Worm (Caenorhabditis elegans) whole organism, L4 larva: ENCODE data around the gene K11H12.5.
A peak's percentile ranks its signal among the peaks of the same experiment; 100 is the strongest.

Source experiments
- D1046.2 ChIP-seq: fragments of 200-800 bp; sonication (Bioruptor generic); IDR thresholded peaks from 2 replicates; pipeline ENCODE4 v1.3.6; 2022; ENCODE audit warnings: missing genetic modification characterization, missing compliant biosample characterization
- F10B5.3 ChIP-seq: sonication (generic microtip); optimal IDR thresholded peaks from 2 replicates; lab custom pipeline; 2016; ENCODE audit warnings: mild to moderate bottlenecking, missing genetic modification characterization, missing compliant biosample characterization
- F26F4.8 ChIP-seq: fragments of 200-800 bp; sonication (Bioruptor generic); conservative IDR thresholded peaks from 2 replicates; pipeline ENCODE4 v1.3.6; 2022; ENCODE audit warnings: missing genetic modification characterization, missing compliant biosample characterization
- F37D6.2 ChIP-seq: sonication (generic microtip); optimal IDR thresholded peaks from 2 replicates; lab custom pipeline; 2016; ENCODE audit warnings: mild to moderate bottlenecking, missing genetic modification characterization, missing compliant biosample characterization
- F44E2.7 ChIP-seq: fragments of 200-800 bp; sonication (Bioruptor generic); IDR thresholded peaks from 2 replicates; pipeline ENCODE4 v2.1.2; 2022; ENCODE audit warnings: missing genetic modification characterization, missing compliant biosample characterization
- F49E8.2 ChIP-seq: sonication (generic microtip); optimal IDR thresholded peaks from 2 replicates; lab custom pipeline; 2016; ENCODE audit warnings: missing compliant biosample characterization, mild to moderate bottlenecking, missing genetic modification characterization, borderline replicate concordance
- T26A8.4 ChIP-seq: fragments of 200-800 bp; sonication (Bioruptor generic); IDR thresholded peaks from 2 replicates; pipeline ENCODE4 v1.3.6; 2022; ENCODE audit warnings: missing genetic modification characterization, missing compliant biosample characterization
- Y75B8A.6 ChIP-seq: fragments of 200-800 bp; sonication (Bioruptor generic); IDR thresholded peaks from 2 replicates; pipeline ENCODE4 v1.3.6; 2022; ENCODE audit warnings: missing genetic modification reagents, missing genetic modification characterization, missing compliant biosample characterization
- ZK337.2 ChIP-seq: fragments of 200-800 bp; sonication (Bioruptor generic); IDR thresholded peaks from 2 replicates; pipeline ENCODE4 v1.3.6; 2022; ENCODE audit warnings: missing genetic modification reagents, missing genetic modification characterization, missing compliant biosample characterization
- aha-1 ChIP-seq: fragments of 150-350 bp; peaks from one replicate; lab custom pipeline; 2014; ENCODE audit warnings: missing biosample characterization, missing genetic modification characterization
- ama-1 ChIP-seq: fragments of 150-350 bp; optimal IDR thresholded peaks from 2 replicates; lab custom pipeline; 2014; ENCODE audit warnings: inconsistent platforms, mixed read lengths
- arid-1 ChIP-seq: fragments of 200-800 bp; sonication (Bioruptor generic); conservative IDR thresholded peaks from 2 replicates; pipeline ENCODE4 v1.3.6; 2022; ENCODE audit warnings: missing genetic modification reagents, missing genetic modification characterization, missing compliant biosample characterization
- ceh-32 ChIP-seq: sonication (generic microtip); optimal IDR thresholded peaks from 2 replicates; lab custom pipeline; 2016; ENCODE audit warnings: mild to moderate bottlenecking, missing genetic modification characterization, missing compliant biosample characterization; ENCODE audit not compliant: poor library complexity
- ceh-82 ChIP-seq: sonication (generic microtip); optimal IDR thresholded peaks from 2 replicates; lab custom pipeline; 2017; ENCODE audit warnings: missing biosample characterization, missing genetic modification characterization
- ctbp-1 ChIP-seq: fragments of 200-800 bp; sonication (Bioruptor generic); IDR thresholded peaks from 2 replicates; pipeline ENCODE4 v1.3.6; 2022; ENCODE audit warnings: missing genetic modification reagents, missing genetic modification characterization, missing compliant biosample characterization
- daf-12 ChIP-seq: fragments of 150-350 bp; optimal IDR thresholded peaks from 2 replicates; lab custom pipeline; 2014; ENCODE audit warnings: missing biosample characterization, missing genetic modification reagents, missing genetic modification characterization
- daf-16 ChIP-seq, 3 experiments: sonication (generic microtip); optimal IDR thresholded peaks; 2 replicates each; lab custom pipeline; 2016 to 2017; ENCODE audit warnings: missing genetic modification characterization in 3 of 3, missing genetic modification reagents in 3 of 3, mild to moderate bottlenecking in 2 of 3, missing compliant biosample characterization in 2 of 3, missing biosample characterization in 1 of 3, moderate library complexity in 1 of 3
- dmd-6 ChIP-seq: fragments of 200-800 bp; sonication (Bioruptor generic); IDR thresholded peaks from 2 replicates; pipeline ENCODE4 v1.3.6; 2022; ENCODE audit warnings: missing genetic modification reagents, missing genetic modification characterization, missing compliant biosample characterization
- dmd-8 ChIP-seq: fragments of 200-800 bp; sonication (Bioruptor generic); IDR thresholded peaks from 2 replicates; pipeline ENCODE4 v1.3.6; 2022; ENCODE audit warnings: missing genetic modification characterization, missing compliant biosample characterization
- duxl-1 ChIP-seq: sonication (generic microtip); optimal IDR thresholded peaks from 2 replicates; lab custom pipeline; 2016; ENCODE audit warnings: mild to moderate bottlenecking, missing genetic modification characterization, moderate library complexity, missing compliant biosample characterization; ENCODE audit not compliant: poor library complexity
- dve-1 ChIP-seq: sonication (generic microtip); optimal IDR thresholded peaks from 2 replicates; lab custom pipeline; 2017; ENCODE audit warnings: antibody characterized with exemption, mild to moderate bottlenecking, missing genetic modification characterization, missing compliant biosample characterization; ENCODE audit not compliant: insufficient read depth
- fkh-10 ChIP-seq: fragments of 150-350 bp; optimal IDR thresholded peaks from 2 replicates; lab custom pipeline; 2014; ENCODE audit warnings: missing biosample characterization, missing genetic modification reagents, missing genetic modification characterization
- hif-1 ChIP-seq, 2 experiments: sonication (generic microtip); optimal IDR thresholded peaks; 2 replicates each; lab custom pipeline; 2016 to 2017; ENCODE audit warnings: missing compliant biosample characterization in 2 of 2, missing genetic modification characterization in 2 of 2, missing genetic modification reagents in 2 of 2, missing genotype in 2 of 2, mild to moderate bottlenecking in 1 of 2
- jun-1 ChIP-seq: fragments of 150-350 bp; optimal IDR thresholded peaks from 2 replicates; lab custom pipeline; 2014; ENCODE audit warnings: missing biosample characterization, missing genetic modification reagents, missing genetic modification characterization
- lin-15B ChIP-seq: fragments of 150-350 bp; sonication (generic microtip); optimal IDR thresholded peaks from 3 replicates; lab custom pipeline; 2014; ENCODE audit warnings: missing biosample characterization, missing genetic modification characterization
- lin-29 ChIP-seq: fragments of 200-800 bp; sonication (Bioruptor generic); IDR thresholded peaks from 2 replicates; pipeline ENCODE4 v1.3.6; 2022; ENCODE audit warnings: missing genetic modification reagents, missing genetic modification characterization, missing compliant biosample characterization
- lin-39 ChIP-seq: fragments of 150-350 bp; optimal IDR thresholded peaks from 2 replicates; lab custom pipeline; 2014; ENCODE audit warnings: missing biosample characterization, missing genetic modification reagents, missing genetic modification characterization
- lir-3 ChIP-seq: sonication (generic microtip); optimal IDR thresholded peaks from 2 replicates; lab custom pipeline; 2016; ENCODE audit warnings: mild to moderate bottlenecking, missing genetic modification characterization, missing compliant biosample characterization
- lsy-2 ChIP-seq, 2 experiments: fragments of 150-350 bp in 1 of 2; sonication (generic microtip) in 1 of 2; optimal IDR thresholded peaks; 2 replicates each; lab custom pipeline; 2014 to 2017; ENCODE audit warnings: missing biosample characterization in 2 of 2, missing genetic modification characterization in 2 of 2
- mes-2 ChIP-seq: sonication (generic microtip); optimal IDR thresholded peaks from 2 replicates; lab custom pipeline; 2016; ENCODE audit warnings: missing genotype, mild to moderate bottlenecking, missing genetic modification characterization, missing compliant biosample characterization; ENCODE audit not compliant: poor library complexity, severe bottlenecking
- nhr-10 ChIP-seq: fragments of 150-350 bp; optimal IDR thresholded peaks from 2 replicates; lab custom pipeline; 2014; ENCODE audit warnings: missing biosample characterization, missing genetic modification characterization
- nhr-102 ChIP-seq: sonication (generic microtip); optimal IDR thresholded peaks from 2 replicates; lab custom pipeline; 2016; ENCODE audit warnings: mild to moderate bottlenecking, missing genetic modification characterization, moderate library complexity, missing compliant biosample characterization
- nhr-237 ChIP-seq: sonication (generic microtip); optimal IDR thresholded peaks from 2 replicates; lab custom pipeline; 2017; ENCODE audit warnings: missing biosample characterization, missing genetic modification characterization
- nhr-28 ChIP-seq: fragments of 150-350 bp; optimal IDR thresholded peaks from 2 replicates; lab custom pipeline; 2014; ENCODE audit warnings: missing biosample characterization, missing genetic modification characterization
- nhr-41 ChIP-seq: fragments of 200-800 bp; sonication (Bioruptor generic); IDR thresholded peaks from 2 replicates; pipeline ENCODE4 v1.3.6; 2022; ENCODE audit warnings: missing genetic modification reagents, missing genetic modification characterization, missing compliant biosample characterization
- php-3 ChIP-seq: fragments of 200-800 bp; sonication (Bioruptor generic); IDR thresholded peaks from 2 replicates; pipeline ENCODE4 v1.3.6; 2022; ENCODE audit warnings: missing genetic modification reagents, missing genetic modification characterization, missing compliant biosample characterization
- pqm-1 ChIP-seq: sonication (generic microtip); optimal IDR thresholded peaks from 2 replicates; lab custom pipeline; 2017; ENCODE audit warnings: missing biosample characterization, missing genetic modification characterization
- snpc-1.2 ChIP-seq: fragments of 200-800 bp; sonication (Bioruptor generic); IDR thresholded peaks from 2 replicates; pipeline ENCODE4 v1.3.6; 2022; ENCODE audit warnings: missing genetic modification reagents, missing genetic modification characterization, missing compliant biosample characterization
- snpc-4 ChIP-seq: fragments of 150-350 bp; optimal IDR thresholded peaks from 2 replicates; lab custom pipeline; 2014; ENCODE audit warnings: missing biosample characterization, missing genetic modification characterization
- spr-1 ChIP-seq: sonication (generic microtip); optimal IDR thresholded peaks from 2 replicates; lab custom pipeline; 2016; ENCODE audit warnings: mild to moderate bottlenecking, missing genetic modification characterization, missing compliant biosample characterization
- unc-39 ChIP-seq: sonication (generic microtip); optimal IDR thresholded peaks from 2 replicates; lab custom pipeline; 2017; ENCODE audit warnings: missing biosample characterization, missing genetic modification characterization
- unc-62 ChIP-seq, 3 experiments: fragments of 150-350 bp in 1 of 3; sonication (generic microtip); optimal IDR thresholded peaks in 2 of 3; peaks in 1 of 3; 1 replicate in 1 of 3; 2 replicates in 2 of 3; lab custom pipeline; 2014 to 2017; ENCODE audit warnings: missing biosample characterization in 3 of 3, missing genetic modification characterization in 3 of 3, missing genetic modification reagents in 3 of 3, missing genotype in 1 of 3
- zfp-2 ChIP-seq: sonication (generic microtip); optimal IDR thresholded peaks from 2 replicates; lab custom pipeline; 2016; ENCODE audit warnings: mild to moderate bottlenecking, missing genetic modification characterization, missing compliant biosample characterization
- zip-2 ChIP-seq: fragments of 150-350 bp; optimal IDR thresholded peaks from 2 replicates; lab custom pipeline; 2014; ENCODE audit warnings: missing biosample characterization, missing genetic modification characterization
- ztf-11 ChIP-seq: fragments of 150-350 bp; optimal IDR thresholded peaks from 2 replicates; lab custom pipeline; 2014; ENCODE audit warnings: missing biosample characterization, missing genetic modification characterization

K11H12.5 gene

ce11 chrIV:675471-676159, 765 bp upstream of the K11H12.5 start, which contains the start of the genes K11H12.4 and K11H12.10:
TSS of gene K11H12.4 (minus strand) at chrIV:675883.
TSS of gene K11H12.10 (plus strand) at chrIV:676075.
- TF ChIP-seq daf-16 (GFP tag; optimal IDR thresholded peaks at IDR 0.05; lab: Kevin White, UChicago) (no peak), daf-16 (tag; optimal IDR thresholded peaks at IDR 0.05; lab: Kevin White, UChicago) (peak; percentile 16), snpc-1.2 (GFP tag; lab: Robert Waterston, UW) (no peak), lir-3 (tag; lab: Kevin White, UChicago) (no peak), nhr-28 (tag; lab: Kevin White, UChicago) (peak; percentile 37), mes-2 (tag; lab: Kevin White, UChicago) (no peak), php-3 (GFP tag; lab: Robert Waterston, UW) (no peak), duxl-1 (no peak), lin-29 (GFP tag; lab: Robert Waterston, UW) (no peak), lin-39 (tag; lab: Kevin White, UChicago) (no peak), dmd-8 (GFP tag; lab: Robert Waterston, UW) (no peak), D1046.2 (no peak), dmd-6 (GFP tag; lab: Robert Waterston, UW) (peak; percentile 69), aha-1 (tag; lab: Kevin White, UChicago) (no peak), pqm-1 (tag; lab: Kevin White, UChicago) (peak; percentile 45), unc-62 (GFP tag; optimal IDR thresholded peaks at IDR 0.05 in 1 of 2; lab: Kevin White, UChicago) (peak in 1 of 2 experiments; percentile 92), unc-62 (tag; optimal IDR thresholded peaks at IDR 0.05; lab: Kevin White, UChicago) (no peak), F44E2.7 (GFP tag; lab: Robert Waterston, UW) (no peak), dve-1 (no peak)
- TF ChIP-seq, all 104 proteins: peak for 5

DNA sequence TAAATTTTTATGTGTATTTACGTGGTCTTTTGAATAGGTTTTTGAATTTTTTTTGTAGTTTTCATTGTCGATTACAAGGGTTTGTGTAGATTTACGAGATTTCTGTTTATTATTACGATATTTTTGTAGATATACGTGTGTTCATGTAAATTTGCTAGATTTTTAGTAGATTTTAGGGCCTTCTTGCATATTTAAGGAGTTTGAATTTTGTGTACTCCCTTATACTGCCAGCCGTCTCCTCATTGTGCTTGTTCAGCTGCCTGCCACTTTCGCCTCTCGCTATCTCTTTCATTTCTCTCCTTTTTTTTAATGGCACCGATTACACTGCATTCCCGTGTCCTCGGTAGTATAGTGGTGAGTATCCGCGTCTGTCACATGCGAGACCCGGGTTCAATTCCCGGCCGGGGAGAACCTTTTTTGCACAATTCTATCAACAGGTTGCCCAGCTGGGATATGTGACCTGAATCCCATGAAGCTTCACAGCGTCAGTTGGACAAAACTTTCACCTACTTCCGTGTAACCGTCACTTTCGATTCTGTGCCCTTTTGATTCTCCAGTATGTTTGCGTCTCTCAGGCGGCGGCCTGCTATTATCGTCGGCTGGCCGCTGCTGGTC, 6.5 kb downstream of the K11H12.5 start:
- TF ChIP-seq php-3 (GFP tag; lab: Robert Waterston, UW) (peak; percentile 58), zfp-2 (tag; lab: Kevin White, UChicago) (peak; percentile 19), dve-1 (no peak), daf-12 (tag; lab: Kevin White, UChicago) (no peak), F10B5.3 (tag; lab: Kevin White, UChicago) (peak; percentile 33), spr-1 (tag; lab: Kevin White, UChicago) (no peak), F49E8.2 (tag; lab: Kevin White, UChicago) (peak; percentile 2), ztf-11 (tag; lab: Kevin White, UChicago) (no peak), zip-2 (tag; lab: Kevin White, UChicago) (no peak), nhr-237 (tag; lab: Kevin White, UChicago) (no peak), F44E2.7 (GFP tag; lab: Robert Waterston, UW) (0 out of 2 replicates have a peak, but pooled peaks have one; percentile 69), hif-1 (tag; optimal IDR thresholded peaks at IDR 0.05; lab: Kevin White, UChicago) (peak in 1 of 2 experiments; percentile 62), fkh-10 (no peak), arid-1 (GFP tag; lab: Robert Waterston, UW) (peak; percentile 80), ZK337.2 (GFP tag; lab: Robert Waterston, UW) (peak; percentile 65), ceh-32 (no peak), dmd-6 (GFP tag; lab: Robert Waterston, UW) (peak; percentile 71), T26A8.4 (GFP tag; lab: Robert Waterston, UW) (no peak; the same call in 1 of the 2 replicates), jun-1 (tag; lab: Kevin White, UChicago) (no peak), ceh-82 (tag; lab: Kevin White, UChicago) (no peak), F37D6.2 (tag; lab: Kevin White, UChicago) (peak; percentile 41), lir-3 (tag; lab: Kevin White, UChicago) (peak; percentile 62), nhr-41 (GFP tag; lab: Robert Waterston, UW) (peak; percentile 80; the same call in 1 of the 2 replicates), D1046.2 (peak; percentile 82; the same call in 1 of the 2 replicates), ama-1 (no peak), snpc-4 (tag; lab: Kevin White, UChicago) (no peak), F26F4.8 (peak; percentile 73), unc-39 (tag; lab: Kevin White, UChicago) (no peak), nhr-10 (tag; lab: Kevin White, UChicago) (no peak), lin-15B (no peak), ctbp-1 (GFP tag; lab: Robert Waterston, UW) (peak; percentile 81), dmd-8 (GFP tag; lab: Robert Waterston, UW) (peak; percentile 91), lsy-2 (tag; optimal IDR thresholded peaks at IDR 0.05; lab: Kevin White, UChicago) (no peak), nhr-102 (tag; lab: Kevin White, UChicago) (no peak), Y75B8A.6 (GFP tag; lab: Robert Waterston, UW) (0 out of 2 replicates have a peak, but pooled peaks have one; percentile 75)
